Worm (Caenorhabditis elegans) whole organism, L1 larva: ENCODE measurements around the gene ogt-1.

Experiments used
- ama-1 ChIP-seq: fragments of 150-350 bp; optimal IDR thresholded peaks from 2 replicates; lab custom pipeline; 2014
- egl-13 ChIP-seq: sonication (generic microtip); optimal IDR thresholded peaks from 2 replicates; lab custom pipeline; 2016; ENCODE audit warnings: missing genotype, missing genetic modification reagents, missing genetic modification characterization, missing compliant biosample characterization
- ets-5 ChIP-seq: fragments of 200-800 bp; sonication (Bioruptor generic); IDR thresholded peaks from 2 replicates; pipeline ENCODE4 v1.3.6; 2022; ENCODE audit warnings: missing genetic modification characterization, missing compliant biosample characterization
- fkh-10 ChIP-seq: sonication (generic microtip); optimal IDR thresholded peaks from 2 replicates; lab custom pipeline; 2017; ENCODE audit warnings: missing biosample characterization, missing genetic modification reagents, missing genetic modification characterization
- nhr-11 ChIP-seq: fragments of 150-350 bp; optimal IDR thresholded peaks from 2 replicates; lab custom pipeline; 2014; ENCODE audit warnings: missing biosample characterization, missing genetic modification characterization
- nhr-77 ChIP-seq: fragments of 150-350 bp; optimal IDR thresholded peaks from 2 replicates; lab custom pipeline; 2014; ENCODE audit warnings: missing biosample characterization, missing genetic modification characterization
- pag-3 ChIP-seq: sonication (generic microtip); optimal IDR thresholded peaks from 2 replicates; lab custom pipeline; 2017; ENCODE audit warnings: missing genetic modification characterization, mild to moderate bottlenecking, missing compliant biosample characterization, antibody characterized with exemption, borderline replicate concordance; ENCODE audit not compliant: insufficient read depth

ce11 chrIII:7138178-7138577 is 15.4 kb downstream of the ogt-1 start, which contains the start of gene B0280.11:
- TF ChIP-seq fkh-10 (GFP tag; lab: Kevin White, UChicago): no peak
- TF ChIP-seq nhr-11 (tag; lab: Kevin White, UChicago): no peak
- TF ChIP-seq ets-5 (GFP tag; lab: Robert Waterston, UW): no peak
- no peak for TF ChIP-seq ama-1 (lab: Kevin White, UChicago)
- no peak for TF ChIP-seq pag-3
- no peak for TF ChIP-seq nhr-77 (tag; lab: Kevin White, UChicago)
- no peak for TF ChIP-seq egl-13 (tag; lab: Kevin White, UChicago)
